Worm (Caenorhabditis elegans): ENCODE measurements around the gene C06E8.5.

DNA sequence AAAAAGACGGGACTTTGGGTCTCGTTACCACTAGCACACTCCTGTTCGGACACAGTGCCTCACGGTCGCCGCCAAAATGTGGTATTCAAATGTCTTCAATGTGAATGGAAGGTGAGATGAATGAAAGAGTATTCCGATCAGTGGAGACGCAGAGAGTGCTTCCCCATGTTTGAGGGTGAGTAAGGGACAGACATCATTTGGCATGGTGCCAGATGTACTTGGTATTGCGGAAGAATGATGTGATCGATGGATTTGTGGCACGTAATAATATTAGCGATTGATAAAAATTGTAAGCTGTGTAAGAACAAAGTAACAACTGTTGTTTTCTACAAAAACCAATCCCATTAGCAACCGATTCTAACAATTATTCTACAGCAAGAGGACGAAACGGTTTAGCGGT, 26.8 kb upstream of the C06E8.5 start:
- no peak for TF ChIP-seq ceh-9 (tag; optimal IDR thresholded peaks at IDR 0.05)
- TF ChIP-seq pha-4 (tag; optimal IDR thresholded peaks at IDR 0.05) = no peak
- no peak for TF ChIP-seq pha-2 (tag; optimal IDR thresholded peaks at IDR 0.05)
- TF ChIP-seq ceh-30 (tag; optimal IDR thresholded peaks at IDR 0.05) = no peak
- no peak for TF ChIP-seq ceh-48 (tag; optimal IDR thresholded peaks at IDR 0.05)
- TF ChIP-seq C38D4.7 (GFP tag; optimal IDR thresholded peaks at IDR 0.05) = no peak
- TF ChIP-seq sox-4 (tag; optimal IDR thresholded peaks at IDR 0.05) = no peak
- TF ChIP-seq ceh-31 (tag; optimal IDR thresholded peaks at IDR 0.05) = no peak
- no peak for TF ChIP-seq F13H6.1 (tag; optimal IDR thresholded peaks at IDR 0.05)
- no peak for TF ChIP-seq K02D7.2 (tag; optimal IDR thresholded peaks at IDR 0.05)
- TF ChIP-seq ceh-2 (tag; optimal IDR thresholded peaks at IDR 0.05) = no peak
- TF ChIP-seq sox-2 (GFP tag; IDR thresholded peaks at IDR 0.05) = no peak
- no peak for TF ChIP-seq gmeb-2 (tag; optimal IDR thresholded peaks at IDR 0.05)
- no peak for TF ChIP-seq tbx-2 (tag; optimal IDR thresholded peaks at IDR 0.05)

Data from whole organism, late embryonic.